Fruit fly (Drosophila melanogaster): Measurements from ENCODE around the gene CG42305.

The CG42305 gene

dm6 chr2L:18823243-18823803 is 10.9 kb downstream of the CG42305 start, which contains the start of gene Ugt36D1:
Ugt36D1 (plus strand) TSS chr2L:18823548.
- TF ChIP-seq CG12605 (GFP tag; IDR thresholded peaks at IDR 0.05) (no peak), CG17806 (tag; optimal IDR thresholded peaks at IDR 0.05) (no peak), CG34367 (tag; optimal IDR thresholded peaks at IDR 0.05) (no peak), CG15710 (tag; optimal IDR thresholded peaks at IDR 0.05) (no peak), CG8301 (tag; optimal IDR thresholded peaks at IDR 0.05) (no peak), CG8159 (tag; optimal IDR thresholded peaks at IDR 0.05) (no peak), EcR (GFP tag; optimal IDR thresholded peaks at IDR 0.05) (peak; percentile 80), CG14655 (GFP tag; optimal IDR thresholded peaks at IDR 0.05) (no peak), CG9948 (tag; optimal IDR thresholded peaks at IDR 0.05) (no peak), Snoo (tag; optimal IDR thresholded peaks at IDR 0.05) (peak; percentile 25), rn (GFP tag; IDR thresholded peaks at IDR 0.05) (no peak), CG32121 (GFP tag; IDR thresholded peaks at IDR 0.05) (0 out of 2 replicates have a peak, but pooled peaks have one; percentile 20), Pif1B (GFP tag; optimal IDR thresholded peaks at IDR 0.05) (peak; percentile 27), gl (tag; optimal IDR thresholded peaks at IDR 0.05) (no peak), CG13204 (GFP tag; optimal IDR thresholded peaks at IDR 0.05) (no peak), Pif1A (GFP tag; optimal IDR thresholded peaks at IDR 0.05) (no peak), Ets98B (GFP tag; IDR thresholded peaks at IDR 0.05) (peak; percentile 31; the same call in 1 of the 2 replicates), fd96Ca (GFP tag; IDR thresholded peaks at IDR 0.05) (no peak), CG4496 (GFP tag; IDR thresholded peaks at IDR 0.05) (peak; percentile 48; the same call in 1 of the 3 replicates), D1 (tag; optimal IDR thresholded peaks at IDR 0.05) (no peak), CG10348 (GFP tag; IDR thresholded peaks at IDR 0.05) (no peak)

DNA sequence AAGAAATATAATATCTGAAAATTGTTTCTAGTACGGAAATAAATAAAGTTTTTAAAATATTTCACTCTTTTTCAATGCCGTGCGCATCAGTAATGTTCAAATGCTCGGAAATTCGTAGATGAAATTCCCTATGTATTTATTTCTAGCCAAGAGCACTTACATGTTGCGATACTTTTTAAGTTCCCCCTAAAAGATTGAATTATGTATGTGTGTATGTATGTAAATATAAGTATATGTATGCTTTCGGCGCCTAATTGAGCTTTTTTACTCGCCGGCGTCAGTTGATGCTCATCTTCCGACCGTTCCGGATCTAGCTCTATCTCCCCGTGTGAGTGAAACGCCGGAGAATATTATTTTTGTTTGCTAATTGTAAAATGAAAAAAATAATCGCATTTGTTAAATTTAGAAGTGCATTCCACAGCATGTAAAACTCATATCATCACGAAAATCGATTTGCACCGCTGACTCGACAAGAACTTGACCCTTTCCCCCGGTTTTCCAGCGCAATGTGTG is 14.1 kb downstream of the CG42305 start, which contains the start of gene Ugt36E1:
Ugt36E1 (plus strand) TSS at position 275 of the 513 bp plus-strand sequence.
- TF ChIP-seq Snoo (tag; optimal IDR thresholded peaks at IDR 0.05) (no peak), D1 (tag; optimal IDR thresholded peaks at IDR 0.05) (no peak), Pif1B (GFP tag; optimal IDR thresholded peaks at IDR 0.05) (no peak), Pif1A (GFP tag; optimal IDR thresholded peaks at IDR 0.05) (no peak), CG9948 (tag; optimal IDR thresholded peaks at IDR 0.05) (no peak), CG14655 (GFP tag; optimal IDR thresholded peaks at IDR 0.05) (no peak), CG4496 (GFP tag; IDR thresholded peaks at IDR 0.05) (no peak), Ets98B (GFP tag; IDR thresholded peaks at IDR 0.05) (no peak), EcR (GFP tag; optimal IDR thresholded peaks at IDR 0.05) (no peak), rn (GFP tag; IDR thresholded peaks at IDR 0.05) (no peak), CG10348 (GFP tag; IDR thresholded peaks at IDR 0.05) (no peak), CG34367 (tag; optimal IDR thresholded peaks at IDR 0.05) (no peak), gl (tag; optimal IDR thresholded peaks at IDR 0.05) (no peak)

DNA sequence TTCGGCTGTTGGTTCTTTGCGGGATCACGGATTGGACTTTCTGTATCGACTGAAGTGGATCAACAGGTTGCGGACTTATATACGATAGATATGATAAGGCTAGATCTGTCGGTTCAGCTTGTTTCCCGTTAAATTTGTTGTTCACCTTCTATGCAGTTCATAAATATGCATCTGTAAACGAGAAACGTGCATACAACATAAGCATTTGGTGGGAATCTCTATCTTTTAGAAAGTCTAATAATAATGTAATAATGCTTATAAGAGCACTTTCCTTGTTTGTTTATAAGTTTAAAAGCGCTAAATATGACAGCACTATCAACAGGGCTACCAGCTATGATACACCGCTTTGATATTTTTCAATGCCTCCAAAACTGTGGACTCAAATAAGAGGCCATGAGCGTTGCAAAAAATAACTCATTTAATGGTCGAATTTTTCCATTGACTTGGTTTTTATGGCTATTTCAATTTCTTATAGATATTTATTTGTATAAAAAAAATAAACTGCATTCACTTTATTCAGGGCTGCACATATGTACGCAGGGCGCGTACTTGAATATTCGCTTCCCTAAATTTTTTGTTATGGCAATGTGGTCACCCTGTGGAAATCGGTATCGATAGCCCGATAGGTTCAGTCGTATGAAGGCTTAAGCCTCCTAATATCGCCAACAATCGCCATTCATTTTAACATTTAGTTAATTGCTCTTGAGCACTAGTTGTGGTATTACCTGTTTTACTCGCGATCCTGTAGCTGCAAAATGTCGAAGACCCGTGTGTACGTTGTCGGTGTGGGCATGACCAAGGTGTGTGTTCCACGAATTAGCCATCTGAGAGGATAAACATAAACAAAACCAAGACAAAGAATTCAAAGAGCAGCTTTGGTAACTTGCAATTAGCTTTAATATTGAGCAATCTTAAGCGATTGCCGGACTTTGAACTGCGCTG is 18.4 kb downstream of the CG42305 start, which contains the start of the genes CG17597 and ScpX:
CG17597 (minus strand) TSS at position 567 of the 942 bp plus-strand sequence.
ScpX (plus strand) TSS at position 643 of the 942 bp plus-strand sequence.
- peak; percentile 23; the same call in 1 of the 2 replicates for TF ChIP-seq CG32121 (GFP tag; IDR thresholded peaks at IDR 0.05)
- TF ChIP-seq gl (tag; optimal IDR thresholded peaks at IDR 0.05) = peak; percentile 64
- peak; percentile 69 for TF ChIP-seq Pif1A (GFP tag; optimal IDR thresholded peaks at IDR 0.05)
- 0 out of 3 replicates have a peak, but pooled peaks have one; percentile 20 for TF ChIP-seq CG4496 (GFP tag; IDR thresholded peaks at IDR 0.05)
- peak; percentile 55 for TF ChIP-seq CG15710 (tag; optimal IDR thresholded peaks at IDR 0.05)
- no peak for TF ChIP-seq D1 (tag; optimal IDR thresholded peaks at IDR 0.05)
- peak; percentile 43 for TF ChIP-seq CG34367 (tag; optimal IDR thresholded peaks at IDR 0.05)
- no peak for TF ChIP-seq Pif1B (GFP tag; optimal IDR thresholded peaks at IDR 0.05)
- TF ChIP-seq EcR (GFP tag; optimal IDR thresholded peaks at IDR 0.05) = peak; percentile 27
- peak; percentile 20; the same call in 1 of the 2 replicates for TF ChIP-seq Ets98B (GFP tag; IDR thresholded peaks at IDR 0.05)
- TF ChIP-seq rn (GFP tag; IDR thresholded peaks at IDR 0.05) = no peak
- no peak for TF ChIP-seq CG13204 (GFP tag; optimal IDR thresholded peaks at IDR 0.05)
- peak; percentile 23 for TF ChIP-seq CG8301 (tag; optimal IDR thresholded peaks at IDR 0.05)
- peak; percentile 52 for TF ChIP-seq CG14655 (GFP tag; optimal IDR thresholded peaks at IDR 0.05)
- peak; percentile 28 for TF ChIP-seq Snoo (tag; optimal IDR thresholded peaks at IDR 0.05)
- peak; percentile 32 for TF ChIP-seq CG17806 (tag; optimal IDR thresholded peaks at IDR 0.05)
- TF ChIP-seq CG9948 (tag; optimal IDR thresholded peaks at IDR 0.05) = peak; percentile 31
- peak; percentile 53; the same call in 1 of the 2 replicates for TF ChIP-seq CG12605 (GFP tag; IDR thresholded peaks at IDR 0.05)
- TF ChIP-seq CG8159 (tag; optimal IDR thresholded peaks at IDR 0.05) = peak; percentile 65
- TF ChIP-seq CG10348 (GFP tag; IDR thresholded peaks at IDR 0.05) = no peak
- TF ChIP-seq fd96Ca (GFP tag; IDR thresholded peaks at IDR 0.05) = no peak

dm6 chr2L:18834525-18834924 is 22.1 kb downstream of the CG42305 start:
- TF ChIP-seq CG9948 (tag; optimal IDR thresholded peaks at IDR 0.05) (no peak), Pif1A (GFP tag; optimal IDR thresholded peaks at IDR 0.05) (no peak), gl (tag; optimal IDR thresholded peaks at IDR 0.05) (no peak), CG8159 (tag; optimal IDR thresholded peaks at IDR 0.05) (no peak), Snoo (tag; optimal IDR thresholded peaks at IDR 0.05) (no peak), CG32121 (GFP tag; IDR thresholded peaks at IDR 0.05) (no peak), Pif1B (GFP tag; optimal IDR thresholded peaks at IDR 0.05) (no peak), CG12605 (GFP tag; IDR thresholded peaks at IDR 0.05) (no peak), CG4496 (GFP tag; IDR thresholded peaks at IDR 0.05) (no peak), EcR (GFP tag; optimal IDR thresholded peaks at IDR 0.05) (no peak)
